Worm (Caenorhabditis elegans) whole organism, L4/young adult: ENCODE data around the gene dhs-25.

Source experiments
- dao-5 ChIP-seq: sonication (generic microtip); optimal IDR thresholded peaks from 2 replicates; lab custom pipeline; 2016; ENCODE audit warnings: missing genotype, missing genetic modification characterization, moderate library complexity, missing compliant biosample characterization
- him-1 ChIP-seq: sonication (generic microtip); optimal IDR thresholded peaks from 2 replicates; lab custom pipeline; 2016; ENCODE audit warnings: missing genotype, missing genetic modification reagents, missing genetic modification characterization, missing compliant biosample characterization

- TF ChIP-seq dao-5 (no peak), him-1 (tag; lab: Kevin White, UChicago) (no peak)
These were observed 16.2 kb downstream of the dhs-25 start, which contains the start of gene F09E10.1 for ce11 chrX:1502490-1502889.
